Worm (Caenorhabditis elegans) whole organism, L4 larva: ENCODE measurements around the gene mip-1.

Experiments
- D1046.2 ChIP-seq: fragments of 200-800 bp; sonication (Bioruptor generic); IDR thresholded peaks from 2 replicates; pipeline ENCODE4 v1.3.6; 2022; ENCODE audit warnings: missing genetic modification characterization, missing compliant biosample characterization
- F44E2.7 ChIP-seq: fragments of 200-800 bp; sonication (Bioruptor generic); IDR thresholded peaks from 2 replicates; pipeline ENCODE4 v2.1.2; 2022; ENCODE audit warnings: missing genetic modification characterization, missing compliant biosample characterization
- Y105C5A.15 ChIP-seq: fragments of 200-800 bp; sonication (Bioruptor generic); IDR thresholded peaks from 2 replicates; pipeline ENCODE4 v1.3.6; 2022; ENCODE audit warnings: missing genetic modification characterization, missing compliant biosample characterization
- Y5F2A.4 ChIP-seq: fragments of 200-800 bp; sonication (Bioruptor generic); optimal IDR thresholded peaks from 2 replicates; lab custom pipeline; 2018; ENCODE audit warnings: mild to moderate bottlenecking, missing genetic modification characterization, missing compliant biosample characterization
- ZK546.5 ChIP-seq, 2 experiments: sonication (generic microtip); optimal IDR thresholded peaks; 2 replicates each; lab custom pipeline; 2017; ENCODE audit warnings: missing biosample characterization in 2 of 2, missing genetic modification characterization in 2 of 2
- aha-1 ChIP-seq: fragments of 150-350 bp; peaks from one replicate; lab custom pipeline; 2014; ENCODE audit warnings: missing biosample characterization, missing genetic modification characterization
- ama-1 ChIP-seq: fragments of 150-350 bp; optimal IDR thresholded peaks from 2 replicates; lab custom pipeline; 2014; ENCODE audit warnings: inconsistent platforms, mixed read lengths
- arid-1 ChIP-seq: fragments of 200-800 bp; sonication (Bioruptor generic); conservative IDR thresholded peaks from 2 replicates; pipeline ENCODE4 v1.3.6; 2022; ENCODE audit warnings: missing genetic modification reagents, missing genetic modification characterization, missing compliant biosample characterization
- attf-4 ChIP-seq: sonication (generic microtip); optimal IDR thresholded peaks from 3 replicates; lab custom pipeline; 2017; ENCODE audit warnings: missing biosample characterization, missing genetic modification characterization
- ctbp-1 ChIP-seq: fragments of 200-800 bp; sonication (Bioruptor generic); IDR thresholded peaks from 2 replicates; pipeline ENCODE4 v1.3.6; 2022; ENCODE audit warnings: missing genetic modification reagents, missing genetic modification characterization, missing compliant biosample characterization
- daf-12 ChIP-seq: fragments of 150-350 bp; optimal IDR thresholded peaks from 2 replicates; lab custom pipeline; 2014; ENCODE audit warnings: missing biosample characterization, missing genetic modification reagents, missing genetic modification characterization
- daf-16 ChIP-seq, 3 experiments: sonication (generic microtip); optimal IDR thresholded peaks; 2 replicates each; lab custom pipeline; 2016 to 2017; ENCODE audit warnings: missing genetic modification characterization in 3 of 3, missing genetic modification reagents in 3 of 3, mild to moderate bottlenecking in 2 of 3, missing compliant biosample characterization in 2 of 3, missing biosample characterization in 1 of 3, moderate library complexity in 1 of 3
- daf-8 ChIP-seq: fragments of 200-800 bp; sonication (Bioruptor generic); IDR thresholded peaks from 2 replicates; pipeline ENCODE4 v1.3.6; 2022; ENCODE audit warnings: missing genetic modification characterization, missing compliant biosample characterization
- dmd-8 ChIP-seq: fragments of 200-800 bp; sonication (Bioruptor generic); IDR thresholded peaks from 2 replicates; pipeline ENCODE4 v1.3.6; 2022; ENCODE audit warnings: missing genetic modification characterization, missing compliant biosample characterization
- dmd-9 ChIP-seq: fragments of 200-800 bp; sonication (Bioruptor generic); IDR thresholded peaks from 2 replicates; pipeline ENCODE4 v1.3.6; 2022; ENCODE audit warnings: missing genetic modification reagents, missing genetic modification characterization, missing compliant biosample characterization
- fkh-10 ChIP-seq: fragments of 150-350 bp; optimal IDR thresholded peaks from 2 replicates; lab custom pipeline; 2014; ENCODE audit warnings: missing biosample characterization, missing genetic modification reagents, missing genetic modification characterization
- fos-1 ChIP-seq: fragments of 150-350 bp; optimal IDR thresholded peaks from 2 replicates; lab custom pipeline; 2014; ENCODE audit warnings: missing biosample characterization, missing genetic modification characterization
- gei-8 ChIP-seq: fragments of 200-800 bp; sonication (Bioruptor generic); optimal IDR thresholded peaks from 2 replicates; lab custom pipeline; 2018; ENCODE audit warnings: mild to moderate bottlenecking, missing genetic modification characterization, missing compliant biosample characterization
- lin-1 ChIP-seq: fragments of 200-800 bp; sonication (Bioruptor generic); IDR thresholded peaks from 2 replicates; pipeline ENCODE4 v1.3.6; 2022; ENCODE audit warnings: missing genetic modification reagents, missing genetic modification characterization, missing compliant biosample characterization
- lin-29 ChIP-seq: fragments of 200-800 bp; sonication (Bioruptor generic); IDR thresholded peaks from 2 replicates; pipeline ENCODE4 v1.3.6; 2022; ENCODE audit warnings: missing genetic modification reagents, missing genetic modification characterization, missing compliant biosample characterization
- lir-3 ChIP-seq: sonication (generic microtip); optimal IDR thresholded peaks from 2 replicates; lab custom pipeline; 2016; ENCODE audit warnings: mild to moderate bottlenecking, missing genetic modification characterization, missing compliant biosample characterization
- madf-5 ChIP-seq, 2 experiments: fragments of 200-800 bp; sonication (Bioruptor generic); IDR thresholded peaks; 2 replicates each; pipeline ENCODE4 v1.3.6; 2022; ENCODE audit warnings: missing compliant biosample characterization in 2 of 2, missing genetic modification characterization in 2 of 2
- nhr-102 ChIP-seq: sonication (generic microtip); optimal IDR thresholded peaks from 2 replicates; lab custom pipeline; 2016; ENCODE audit warnings: mild to moderate bottlenecking, missing genetic modification characterization, moderate library complexity, missing compliant biosample characterization
- nhr-25 ChIP-seq: sonication (generic microtip); optimal IDR thresholded peaks from 2 replicates; lab custom pipeline; 2017; ENCODE audit warnings: missing genetic modification characterization, mild to moderate bottlenecking, missing compliant biosample characterization, antibody characterized with exemption, moderate library complexity, borderline replicate concordance; ENCODE audit not compliant: insufficient read depth
- nhr-28 ChIP-seq: fragments of 150-350 bp; optimal IDR thresholded peaks from 2 replicates; lab custom pipeline; 2014; ENCODE audit warnings: missing biosample characterization, missing genetic modification characterization
- nhr-41 ChIP-seq: fragments of 200-800 bp; sonication (Bioruptor generic); IDR thresholded peaks from 2 replicates; pipeline ENCODE4 v1.3.6; 2022; ENCODE audit warnings: missing genetic modification reagents, missing genetic modification characterization, missing compliant biosample characterization
- nhr-6 ChIP-seq: fragments of 150-350 bp; optimal IDR thresholded peaks from 2 replicates; lab custom pipeline; 2014; ENCODE audit warnings: missing biosample characterization, missing genetic modification characterization
- pha-4 ChIP-seq, 2 experiments: fragments of 150-350 bp in 1 of 2; fragments of 200-800 bp in 1 of 2; sonication (Bioruptor generic) in 1 of 2; IDR thresholded peaks in 1 of 2; optimal IDR thresholded peaks in 1 of 2; 2 replicates each; pipeline versions ENCODE4 v1.3.6 to Lab custom; 2014 to 2022; ENCODE audit warnings: missing genetic modification characterization in 2 of 2, missing genetic modification reagents in 2 of 2, missing biosample characterization in 1 of 2, missing compliant biosample characterization in 1 of 2
- pqm-1 ChIP-seq: sonication (generic microtip); optimal IDR thresholded peaks from 2 replicates; lab custom pipeline; 2017; ENCODE audit warnings: missing biosample characterization, missing genetic modification characterization
- skn-1 ChIP-seq: fragments of 150-350 bp; optimal IDR thresholded peaks from 2 replicates; lab custom pipeline; 2014; ENCODE audit warnings: missing biosample characterization, missing genetic modification characterization
- spr-3 ChIP-seq: fragments of 200-800 bp; sonication (Bioruptor generic); optimal IDR thresholded peaks from 2 replicates; lab custom pipeline; 2018; ENCODE audit warnings: mild to moderate bottlenecking, missing genetic modification characterization, missing compliant biosample characterization
- unc-130 ChIP-seq: sonication (generic microtip); optimal IDR thresholded peaks from 2 replicates; lab custom pipeline; 2016; ENCODE audit warnings: missing genetic modification reagents, missing genetic modification characterization, missing compliant biosample characterization
- unc-39 ChIP-seq: sonication (generic microtip); optimal IDR thresholded peaks from 2 replicates; lab custom pipeline; 2017; ENCODE audit warnings: missing biosample characterization, missing genetic modification characterization
- unc-62 ChIP-seq, 3 experiments: fragments of 150-350 bp in 1 of 3; sonication (generic microtip); optimal IDR thresholded peaks in 2 of 3; peaks in 1 of 3; 1 replicate in 1 of 3; 2 replicates in 2 of 3; lab custom pipeline; 2014 to 2017; ENCODE audit warnings: missing biosample characterization in 3 of 3, missing genetic modification characterization in 3 of 3, missing genetic modification reagents in 3 of 3, missing genotype in 1 of 3

Gene mip-1

ce11 chrIII:4829440-4829839 lies 36.6 kb downstream of the mip-1 start, which contains the start of gene F26A1.9:
TSS of gene F26A1.9 (minus strand) at chrIII:4829540.
- TF ChIP-seq aha-1 (tag; lab: Kevin White, UChicago) (no peak), unc-39 (tag; lab: Kevin White, UChicago) (no peak), F44E2.7 (GFP tag; lab: Robert Waterston, UW) (no peak), dmd-9 (GFP tag; lab: Robert Waterston, UW) (no peak), pqm-1 (tag; lab: Kevin White, UChicago) (no peak), nhr-41 (GFP tag; lab: Robert Waterston, UW) (no peak), lin-29 (GFP tag; lab: Robert Waterston, UW) (no peak), fos-1 (tag; lab: Kevin White, UChicago) (no peak), spr-3 (no peak), lir-3 (tag; lab: Kevin White, UChicago) (no peak), daf-8 (GFP tag; lab: Robert Waterston, UW) (no peak)

ce11 chrIII:4830207-4830606 lies 37.3 kb downstream of the mip-1 start, which contains the start of gene nspd-9:
TSS of gene nspd-9 (minus strand) at chrIII:4830307.
- TF ChIP-seq Y5F2A.4 (GFP tag; lab: Kevin White, UChicago) (no peak), unc-130 (GFP tag; lab: Kevin White, UChicago) (no peak), arid-1 (GFP tag; lab: Robert Waterston, UW) (no peak), daf-12 (tag; lab: Kevin White, UChicago) (no peak), skn-1 (no peak), unc-39 (tag; lab: Kevin White, UChicago) (no peak), ZK546.5 (tag; optimal IDR thresholded peaks at IDR 0.05; lab: Kevin White, UChicago) (no peak), dmd-8 (no peak), Y105C5A.15 (GFP tag; lab: Robert Waterston, UW) (no peak), fos-1 (tag; lab: Kevin White, UChicago) (no peak), gei-8 (GFP tag; lab: Kevin White, UChicago) (no peak), ctbp-1 (GFP tag; lab: Robert Waterston, UW) (no peak), attf-4 (tag; lab: Kevin White, UChicago) (no peak), fkh-10 (no peak), ama-1 (lab: Kevin White, UChicago) (no peak), lin-1 (GFP tag; lab: Robert Waterston, UW) (no peak), pha-4 (GFP tag; IDR thresholded peaks at IDR 0.05; lab: Robert Waterston, UW) (no peak), pha-4 (tag; optimal IDR thresholded peaks at IDR 0.05; lab: Kevin White, UChicago) (no peak)

ce11 chrIII:4837429-4837828 lies 44.5 kb downstream of the mip-1 start, which contains the start of the genes acbp-7 and F26A1.19:
TSS of gene acbp-7 (plus strand) at chrIII:4837729.
TSS of gene F26A1.19 (plus strand) at chrIII:4837731.
- no peak for TF ChIP-seq Y5F2A.4 (GFP tag; lab: Kevin White, UChicago)
- TF ChIP-seq unc-62 (GFP tag; optimal IDR thresholded peaks at IDR 0.05 in 1 of 2; lab: Kevin White, UChicago) = no peak
- TF ChIP-seq unc-62 (tag; optimal IDR thresholded peaks at IDR 0.05; lab: Kevin White, UChicago) = no peak
- TF ChIP-seq ctbp-1 (GFP tag; lab: Robert Waterston, UW) = no peak
- no peak for TF ChIP-seq ZK546.5 (tag; optimal IDR thresholded peaks at IDR 0.05; lab: Kevin White, UChicago)
- no peak for TF ChIP-seq nhr-102 (tag; lab: Kevin White, UChicago)
- TF ChIP-seq daf-16 (GFP tag; optimal IDR thresholded peaks at IDR 0.05; lab: Kevin White, UChicago) = no peak
- no peak for TF ChIP-seq daf-16 (tag; optimal IDR thresholded peaks at IDR 0.05; lab: Kevin White, UChicago)
- no peak for TF ChIP-seq lin-29 (GFP tag; lab: Robert Waterston, UW)
- no peak for TF ChIP-seq nhr-28 (tag; lab: Kevin White, UChicago)
- no peak for TF ChIP-seq attf-4 (tag; lab: Kevin White, UChicago)
- TF ChIP-seq dmd-8 = no peak
- TF ChIP-seq nhr-41 (GFP tag; lab: Robert Waterston, UW) = no peak
- no peak for TF ChIP-seq D1046.2 (GFP tag; lab: Robert Waterston, UW)
- TF ChIP-seq madf-5 (GFP tag; IDR thresholded peaks at IDR 0.05; lab: Robert Waterston, UW) = no peak
- TF ChIP-seq, all 104 proteins: peak for 0

- TF ChIP-seq nhr-6 (tag; lab: Kevin White, UChicago) (no peak), nhr-25 (tag; lab: Kevin White, UChicago) (no peak), unc-62 (GFP tag; optimal IDR thresholded peaks at IDR 0.05 in 1 of 2; lab: Kevin White, UChicago) (peak in 1 of 2 experiments; percentile 51), unc-62 (tag; optimal IDR thresholded peaks at IDR 0.05; lab: Kevin White, UChicago) (no peak)
These were observed 49.3 kb downstream of the mip-1 start, which contains the start of gene clec-156 for ce11 chrIII:4842173-4842572. TSS of gene clec-156 (minus strand) at chrIII:4842273.
